In genomic region chrII:6636136-6636535, ce11 we compare ENCODE assay signal across 2 worm cellular contexts.
A peak's percentile ranks its signal among the peaks of the same experiment; 100 is the strongest.
TF ChIP-seq lines count a peak whose summit lies in the region.

T19D12.5 (minus strand) TSS chrII:6636236.

TF ChIP-seq in whole organism, L4 larva, 104 proteins besides CTCF, POLR2A, EP300 and RAD21:
- TF ChIP-seq arid-1 (GFP tag; conservative IDR thresholded peaks at IDR 0.05; lab: Robert Waterston, UW) (no peak), unc-62 (GFP tag; optimal IDR thresholded peaks at IDR 0.05 in 1 of 2; lab: Kevin White, UChicago) (peak in 1 of 2 experiments; percentile 25), unc-62 (tag; optimal IDR thresholded peaks at IDR 0.05; lab: Kevin White, UChicago) (no peak), aha-1 (tag; lab: Kevin White, UChicago) (peak; percentile 78), Y105C5A.15 (GFP tag; IDR thresholded peaks at IDR 0.05; lab: Robert Waterston, UW) (no peak), ceh-82 (tag; optimal IDR thresholded peaks at IDR 0.05; lab: Kevin White, UChicago) (no peak), egl-27 (tag; optimal IDR thresholded peaks at IDR 0.05; lab: Kevin White, UChicago) (no peak), set-16 (GFP tag; IDR thresholded peaks at IDR 0.05; lab: Robert Waterston, UW) (no peak)

TF ChIP-seq in whole organism, young adult, 124 proteins besides CTCF, POLR2A, EP300 and RAD21:
- TF ChIP-seq cebp-1 (GFP tag; IDR thresholded peaks at IDR 0.05; lab: Robert Waterston, UW), result no peak
- TF ChIP-seq cebp-1 (tag; optimal IDR thresholded peaks at IDR 0.05; lab: Kevin White, UChicago), result peak; percentile 13
- no peak for TF ChIP-seq bed-1 (GFP tag; IDR thresholded peaks at IDR 0.05; lab: Robert Waterston, UW)
